Fruit fly (Drosophila melanogaster): ENCODE data around the gene jp.

The jp gene

DNA sequence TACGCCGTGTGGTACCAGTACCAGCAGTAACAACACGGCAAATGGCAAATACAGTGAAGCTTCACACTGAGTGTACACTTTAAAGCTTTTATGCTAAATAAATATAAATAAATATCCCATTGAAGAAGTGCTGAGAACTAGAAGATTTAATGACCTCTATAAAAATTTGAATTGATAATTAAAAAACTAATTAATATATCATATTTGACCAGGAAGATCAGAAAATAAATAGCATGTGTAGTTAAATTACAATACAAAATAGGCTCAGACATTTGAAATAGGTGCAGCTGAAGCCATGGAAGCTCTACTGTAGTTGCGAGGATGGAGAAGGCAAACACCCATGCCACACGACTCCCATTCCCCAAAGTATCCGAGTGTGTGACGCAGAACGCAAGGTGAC lies 2.0 kb downstream of the jp start (continued):
- TF ChIP-seq eyg (GFP tag; optimal IDR thresholded peaks at IDR 0.05) (no peak), peb (GFP tag; IDR thresholded peaks at IDR 0.05) (no peak), lmd (GFP tag; IDR thresholded peaks at IDR 0.05) (peak; percentile 59), gt (GFP tag; IDR thresholded peaks at IDR 0.05) (no peak), so (GFP tag; IDR thresholded peaks at IDR 0.05) (0 out of 3 replicates have a peak, but pooled peaks have one; percentile 29), CG9797 (GFP tag; optimal IDR thresholded peaks at IDR 0.05) (no peak), D (optimal IDR thresholded peaks at IDR 0.05) (no peak), D (GFP tag; optimal IDR thresholded peaks at IDR 0.05) (peak; percentile 6), CG17612 (GFP tag; IDR thresholded peaks at IDR 0.05) (no peak), CG17359 (tag; optimal IDR thresholded peaks at IDR 0.05) (peak; percentile 53), Lhr (GFP tag; optimal IDR thresholded peaks at IDR 0.05) (no peak), Atf6 (GFP tag; IDR thresholded peaks at IDR 0.05) (no peak), Ets65A (GFP tag) (peak; percentile 83), lbe (GFP tag; optimal IDR thresholded peaks at IDR 0.05) (no peak), tgo (GFP tag; IDR thresholded peaks at IDR 0.05) (peak; percentile 48; the same call in 2 of the 3 replicates), CG9215 (GFP tag; IDR thresholded peaks at IDR 0.05) (peak; percentile 47), ap (GFP tag; IDR thresholded peaks at IDR 0.05) (no peak), CG11247 (GFP tag; IDR thresholded peaks at IDR 0.05) (no peak), CG12942 (GFP tag; optimal IDR thresholded peaks at IDR 0.05) (no peak), en (GFP tag; optimal IDR thresholded peaks at IDR 0.05) (no peak), Lim3 (GFP tag; IDR thresholded peaks at IDR 0.05) (no peak), CG30020 (tag; optimal IDR thresholded peaks at IDR 0.05) (no peak), psq (GFP tag; optimal IDR thresholded peaks at IDR 0.05) (no peak), CG14965 (GFP tag; optimal IDR thresholded peaks at IDR 0.05; ENCODE audit: borderline replicate concordance) (no peak), dimm (GFP tag; IDR thresholded peaks at IDR 0.05) (no peak), GATAe (GFP tag; conservative IDR thresholded peaks at IDR 0.05) (no peak), CG11696 (GFP tag; IDR thresholded peaks at IDR 0.05) (no peak), CG32532 (GFP tag; IDR thresholded peaks at IDR 0.05) (peak; percentile 28; the same call in 1 of the 2 replicates), schlank (tag; optimal IDR thresholded peaks at IDR 0.05) (no peak), her (GFP tag; optimal IDR thresholded peaks at IDR 0.05) (no peak), Hr78 (GFP tag; optimal IDR thresholded peaks at IDR 0.05) (no peak), HLH54F (GFP tag; optimal IDR thresholded peaks at IDR 0.05) (no peak), CG6765 (GFP tag; optimal IDR thresholded peaks at IDR 0.05) (no peak), pzg (GFP tag; optimal IDR thresholded peaks at IDR 0.05) (no peak), Scr (GFP tag; IDR thresholded peaks at IDR 0.05; ENCODE audit: partially characterized antibody) (no peak), CG7839 (tag; optimal IDR thresholded peaks at IDR 0.05) (peak; percentile 71), Tbp (GFP tag; optimal IDR thresholded peaks at IDR 0.05) (no peak), Doc3 (GFP tag; IDR thresholded peaks at IDR 0.05; ENCODE audit: partially characterized antibody) (no peak), gcm (GFP tag; optimal IDR thresholded peaks at IDR 0.05) (peak; percentile 56), onecut (GFP tag; IDR thresholded peaks at IDR 0.05) (no peak), E2f1 (GFP tag; IDR thresholded peaks at IDR 0.05) (no peak; the same call in 1 of the 2 replicates), HLH3B (GFP tag; IDR thresholded peaks at IDR 0.05) (peak; percentile 44; the same call in 1 of the 2 replicates), sob (GFP tag; IDR thresholded peaks at IDR 0.05) (no peak), CG3726 (GFP tag; IDR thresholded peaks at IDR 0.05) (no peak), CG4282 (GFP tag; optimal IDR thresholded peaks at IDR 0.05) (no peak), CG2202 (tag; optimal IDR thresholded peaks at IDR 0.05) (no peak), CG1529 (GFP tag; optimal IDR thresholded peaks at IDR 0.05) (no peak), sug (tag; optimal IDR thresholded peaks at IDR 0.05) (peak; percentile 41), CG3847 (GFP tag; IDR thresholded peaks at IDR 0.05) (0 out of 2 replicates have a peak, but pooled peaks have one; percentile 18), CG13123 (GFP tag; optimal IDR thresholded peaks at IDR 0.05) (no peak), knrl (GFP tag; IDR thresholded peaks at IDR 0.05; ENCODE audit: partially characterized antibody) (no peak), ci (GFP tag; IDR thresholded peaks at IDR 0.05) (no peak), nerfin-1 (tag; optimal IDR thresholded peaks at IDR 0.05) (no peak)

Measured in whole organism, embryonic.